Worm (Caenorhabditis elegans): Measurements from ENCODE around the gene col-149.

DNA sequence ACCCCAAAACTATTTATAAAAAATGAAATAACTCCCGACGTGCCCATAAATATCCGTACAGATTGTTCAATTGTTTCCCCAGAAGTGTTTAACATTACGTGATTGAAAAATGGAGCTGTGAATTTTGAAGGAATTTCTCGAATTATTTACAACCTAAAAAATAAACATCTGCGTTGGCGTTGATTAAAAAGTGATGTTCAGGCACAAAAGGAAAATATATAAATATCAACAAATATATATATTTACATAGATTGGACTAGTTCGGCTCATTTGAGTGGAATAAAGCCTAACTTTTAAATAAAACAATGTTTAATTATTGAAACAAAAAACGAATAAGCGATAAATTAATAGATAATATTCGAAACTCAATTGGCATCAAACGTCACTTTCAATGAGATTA, 32.2 kb downstream of the col-149 start, which contains the start of gene sri-18:
- no peak for TF ChIP-seq nhr-48 (tag; optimal IDR thresholded peaks at IDR 0.05)
- no peak for TF ChIP-seq nhr-77 (tag; optimal IDR thresholded peaks at IDR 0.05)
- TF ChIP-seq egl-27 (tag; optimal IDR thresholded peaks at IDR 0.05), result no peak
- TF ChIP-seq unc-39 (tag; optimal IDR thresholded peaks at IDR 0.05), result no peak
- TF ChIP-seq unc-130 (GFP tag; optimal IDR thresholded peaks at IDR 0.05), result no peak
